Worm (Caenorhabditis elegans): ENCODE results near the gene F53B1.9.

- TF ChIP-seq syd-9 (tag; optimal IDR thresholded peaks at IDR 0.05) (no peak), nhr-11 (tag; optimal IDR thresholded peaks at IDR 0.05) (no peak), pha-4 (tag; optimal IDR thresholded peaks at IDR 0.05) (no peak), pag-3 (tag; optimal IDR thresholded peaks at IDR 0.05; ENCODE audit: borderline replicate concordance) (no peak), nfya-1 (tag; optimal IDR thresholded peaks at IDR 0.05) (no peak), ceh-48 (tag; optimal IDR thresholded peaks at IDR 0.05) (no peak), fkh-10 (GFP tag; optimal IDR thresholded peaks at IDR 0.05) (no peak), unc-3 (GFP tag; conservative IDR thresholded peaks at IDR 0.05) (no peak), unc-3 (tag; optimal IDR thresholded peaks at IDR 0.05) (no peak), rnt-1 (tag; optimal IDR thresholded peaks at IDR 0.05) (no peak), ceh-45 (GFP tag; IDR thresholded peaks at IDR 0.05) (no peak), sdc-2 (tag; optimal IDR thresholded peaks at IDR 0.05) (no peak), hlh-13 (GFP tag; optimal IDR thresholded peaks at IDR 0.05) (no peak)
Measured at ce11 chrX:2138923-2139322, 7.3 kb upstream of the F53B1.9 start.
